Fruit fly (Drosophila melanogaster) whole organism, pupa: ENCODE data around the gene CG3842.

ENCODE experiments used
- CG10348 ChIP-seq: fragments of 200-800 bp; sonication (Bioruptor generic); IDR thresholded peaks from 2 replicates; pipeline ENCODE4 v1.3.6; 2022; ENCODE audit warnings: missing biosample characterization, missing genetic modification characterization
- CG13204 ChIP-seq: fragments of 200-800 bp; sonication (Bioruptor generic); optimal IDR thresholded peaks from 2 replicates; lab custom pipeline; 2018; ENCODE audit warnings: missing biosample characterization, mild to moderate bottlenecking, missing genetic modification characterization, moderate library complexity
- CG14655 ChIP-seq: fragments of 200-800 bp; sonication (Bioruptor generic); optimal IDR thresholded peaks from 3 replicates; lab custom pipeline; 2017; ENCODE audit warnings: mild to moderate bottlenecking, missing biosample characterization, missing genetic modification reagents, missing genetic modification characterization
- CG17806 ChIP-seq: fragments of 200-800 bp; sonication (Bioruptor generic); optimal IDR thresholded peaks from 2 replicates; lab custom pipeline; 2018; ENCODE audit warnings: missing biosample characterization, mild to moderate bottlenecking, missing genetic modification characterization, moderate library complexity
- CG34367 ChIP-seq: fragments of 200-800 bp; sonication (Bioruptor generic); optimal IDR thresholded peaks from 2 replicates; lab custom pipeline; 2018; ENCODE audit warnings: missing biosample characterization, mild to moderate bottlenecking, missing genetic modification characterization
- CG9948 ChIP-seq: fragments of 200-800 bp; sonication (Bioruptor generic); optimal IDR thresholded peaks from 2 replicates; lab custom pipeline; 2018; ENCODE audit warnings: missing biosample characterization, mild to moderate bottlenecking, missing genetic modification characterization, moderate library complexity
- EcR ChIP-seq: fragments of 200-800 bp; sonication (Bioruptor generic); optimal IDR thresholded peaks from 3 replicates; lab custom pipeline; 2019; ENCODE audit warnings: missing biosample characterization, missing genetic modification characterization, mild to moderate bottlenecking, moderate library complexity, missing genetic modification reagents
- Ets98B ChIP-seq: fragments of 200-800 bp; sonication (Bioruptor generic); IDR thresholded peaks from 2 replicates; pipeline ENCODE4 v1.3.6; 2022; ENCODE audit warnings: missing biosample characterization, missing genetic modification characterization
- Pif1B ChIP-seq: fragments of 200-800 bp; sonication (Bioruptor generic); optimal IDR thresholded peaks from 3 replicates; lab custom pipeline; 2016; ENCODE audit warnings: missing biosample characterization, missing genetic modification characterization
- Snoo ChIP-seq: fragments of 200-800 bp; sonication (Bioruptor generic); optimal IDR thresholded peaks from 3 replicates; lab custom pipeline; 2017; ENCODE audit warnings: missing biosample characterization, mild to moderate bottlenecking, missing genetic modification characterization, inconsistent platforms

dm6 chrX:6339970-6340548 lies 2.5 kb downstream of the CG3842 start:
- TF ChIP-seq CG17806 (tag; lab: Kevin White, UChicago) (peak; percentile 85), Pif1B (GFP tag; lab: Kevin White, UChicago) (peak; percentile 38), Snoo (no peak), Ets98B (GFP tag; lab: Robert Waterston, UW) (peak; percentile 83), EcR (GFP tag; lab: Kevin White, UChicago) (peak; percentile 96), CG13204 (GFP tag; lab: Kevin White, UChicago) (no peak), CG14655 (peak; percentile 39), CG10348 (GFP tag; lab: Robert Waterston, UW) (no peak), CG34367 (tag; lab: Kevin White, UChicago) (peak; percentile 76), CG9948 (tag; lab: Kevin White, UChicago) (peak; percentile 77)
